Worm (Caenorhabditis elegans) whole organism, late embryonic: ENCODE measurements around the gene F37B12.1.
A peak's percentile ranks its signal among the peaks of the same experiment; 100 is the strongest.

Experiments used
- C08G9.2 ChIP-seq: sonication (generic microtip); optimal IDR thresholded peaks from 2 replicates; lab custom pipeline; 2016; ENCODE audit warnings: mild to moderate bottlenecking, missing genetic modification characterization, moderate library complexity, missing compliant biosample characterization
- F13H6.1 ChIP-seq: sonication (generic microtip); optimal IDR thresholded peaks from 2 replicates; lab custom pipeline; 2016; ENCODE audit warnings: missing genetic modification characterization, missing compliant biosample characterization
- K09A11.1 ChIP-seq: sonication (generic microtip); optimal IDR thresholded peaks from 2 replicates; lab custom pipeline; 2017; ENCODE audit warnings: antibody characterized with exemption, mild to moderate bottlenecking, missing genetic modification characterization, missing compliant biosample characterization; ENCODE audit not compliant: insufficient read depth
- ama-1 ChIP-seq: fragments of 150-350 bp; optimal IDR thresholded peaks from 2 replicates; lab custom pipeline; 2014
- ceh-14 ChIP-seq: sonication (generic microtip); optimal IDR thresholded peaks from 2 replicates; lab custom pipeline; 2016; ENCODE audit warnings: missing genotype, missing genetic modification characterization, missing compliant biosample characterization
- ceh-18 ChIP-seq: sonication (generic microtip); optimal IDR thresholded peaks from 2 replicates; lab custom pipeline; 2016; ENCODE audit warnings: missing genetic modification characterization, missing compliant biosample characterization
- ceh-19 ChIP-seq: fragments of 200-800 bp; sonication (Bioruptor generic); optimal IDR thresholded peaks from 2 replicates; lab custom pipeline; 2018; ENCODE audit warnings: mild to moderate bottlenecking, missing genetic modification characterization, missing compliant biosample characterization
- ceh-2 ChIP-seq: sonication (generic microtip); optimal IDR thresholded peaks from 2 replicates; lab custom pipeline; 2016; ENCODE audit warnings: missing genotype, missing genetic modification characterization, missing compliant biosample characterization
- ceh-22 ChIP-seq: sonication (generic microtip); optimal IDR thresholded peaks from 2 replicates; lab custom pipeline; 2017; ENCODE audit warnings: missing biosample characterization, missing genetic modification characterization
- ceh-30 ChIP-seq: fragments of 150-350 bp; optimal IDR thresholded peaks from 2 replicates; lab custom pipeline; 2014; ENCODE audit warnings: missing biosample characterization, missing genetic modification characterization
- ceh-31 ChIP-seq: sonication (generic microtip); optimal IDR thresholded peaks from 2 replicates; lab custom pipeline; 2016; ENCODE audit warnings: missing genetic modification characterization, missing compliant biosample characterization
- ceh-45 ChIP-seq: fragments of 200-800 bp; sonication (Bioruptor generic); IDR thresholded peaks from 2 replicates; pipeline ENCODE4 v1.3.6; 2022; ENCODE audit warnings: missing genetic modification reagents, missing genetic modification characterization, missing compliant biosample characterization
- ceh-9 ChIP-seq: sonication (generic microtip); optimal IDR thresholded peaks from 2 replicates; lab custom pipeline; 2016; ENCODE audit warnings: mild to moderate bottlenecking, missing genetic modification characterization, inconsistent platforms, missing compliant biosample characterization
- dve-1 ChIP-seq: sonication (generic microtip); optimal IDR thresholded peaks from 2 replicates; lab custom pipeline; 2017; ENCODE audit warnings: antibody characterized with exemption, mild to moderate bottlenecking, missing genetic modification characterization, missing compliant biosample characterization
- elt-2 ChIP-seq: sonication (generic microtip); optimal IDR thresholded peaks from 2 replicates; lab custom pipeline; 2016; ENCODE audit warnings: missing genetic modification reagents, missing genetic modification characterization, missing compliant biosample characterization
- fkh-10 ChIP-seq: fragments of 150-350 bp; optimal IDR thresholded peaks from 2 replicates; lab custom pipeline; 2014; ENCODE audit warnings: missing biosample characterization, missing genetic modification reagents, missing genetic modification characterization
- fkh-6 ChIP-seq: sonication (generic microtip); optimal IDR thresholded peaks from 2 replicates; lab custom pipeline; 2016; ENCODE audit warnings: missing genetic modification characterization, missing compliant biosample characterization
- gmeb-2 ChIP-seq: sonication (generic microtip); optimal IDR thresholded peaks from 2 replicates; lab custom pipeline; 2016; ENCODE audit warnings: missing genetic modification characterization, inconsistent platforms, missing compliant biosample characterization
- lim-6 ChIP-seq: sonication (generic microtip); optimal IDR thresholded peaks from 2 replicates; lab custom pipeline; 2016; ENCODE audit warnings: missing genetic modification characterization, missing compliant biosample characterization
- madf-2 ChIP-seq: sonication (generic microtip); optimal IDR thresholded peaks from 2 replicates; lab custom pipeline; 2017; ENCODE audit warnings: missing genetic modification characterization, missing compliant biosample characterization
- mec-3 ChIP-seq: sonication (generic microtip); optimal IDR thresholded peaks from 2 replicates; lab custom pipeline; 2016; ENCODE audit warnings: borderline replicate concordance, missing genetic modification characterization, missing compliant biosample characterization
- nfya-1 ChIP-seq: sonication (generic microtip); optimal IDR thresholded peaks from 2 replicates; lab custom pipeline; 2017; ENCODE audit warnings: missing genetic modification characterization, mild to moderate bottlenecking, missing compliant biosample characterization, antibody characterized with exemption, moderate library complexity
- npax-4 ChIP-seq: sonication (generic microtip); optimal IDR thresholded peaks from 2 replicates; lab custom pipeline; 2016; ENCODE audit warnings: missing genetic modification characterization, missing compliant biosample characterization
- odd-2 ChIP-seq: sonication (generic microtip); optimal IDR thresholded peaks from 2 replicates; lab custom pipeline; 2017; ENCODE audit warnings: antibody characterized with exemption, mild to moderate bottlenecking, missing genetic modification characterization, missing compliant biosample characterization
- pag-3 ChIP-seq: sonication (generic microtip); optimal IDR thresholded peaks from 2 replicates; lab custom pipeline; 2016; ENCODE audit warnings: missing compliant biosample characterization, missing genetic modification characterization, borderline replicate concordance
- pat-9 ChIP-seq: fragments of 200-800 bp; sonication (Bioruptor generic); optimal IDR thresholded peaks from 2 replicates; lab custom pipeline; 2018; ENCODE audit warnings: mild to moderate bottlenecking, missing genetic modification characterization, moderate library complexity, missing compliant biosample characterization
- pax-1 ChIP-seq: fragments of 150-350 bp; optimal IDR thresholded peaks from 2 replicates; lab custom pipeline; 2014; ENCODE audit warnings: missing biosample characterization, missing genetic modification characterization
- pha-4 ChIP-seq: fragments of 150-350 bp; optimal IDR thresholded peaks from 2 replicates; lab custom pipeline; 2018; ENCODE audit warnings: missing biosample characterization, missing genetic modification reagents, missing genetic modification characterization
- pqm-1 ChIP-seq: sonication (generic microtip); optimal IDR thresholded peaks from 2 replicates; lab custom pipeline; 2016; ENCODE audit warnings: missing genetic modification characterization, missing compliant biosample characterization
- ref-2 ChIP-seq: sonication (generic microtip); optimal IDR thresholded peaks from 2 replicates; lab custom pipeline; 2016; ENCODE audit warnings: missing genetic modification characterization, missing compliant biosample characterization
- rnt-1 ChIP-seq: sonication (generic microtip); optimal IDR thresholded peaks from 2 replicates; lab custom pipeline; 2016; ENCODE audit warnings: missing genetic modification characterization, missing compliant biosample characterization
- syd-9 ChIP-seq: sonication (generic microtip); optimal IDR thresholded peaks from 2 replicates; lab custom pipeline; 2016; ENCODE audit warnings: mild to moderate bottlenecking, missing genetic modification characterization, moderate library complexity, missing compliant biosample characterization
- tbx-2 ChIP-seq: sonication (generic microtip); optimal IDR thresholded peaks from 2 replicates; lab custom pipeline; 2016; ENCODE audit warnings: missing genetic modification characterization, missing compliant biosample characterization
- tbx-7 ChIP-seq: sonication (generic microtip); optimal IDR thresholded peaks from 2 replicates; lab custom pipeline; 2016; ENCODE audit warnings: missing genotype, missing genetic modification characterization, missing compliant biosample characterization
- ttx-3 ChIP-seq: sonication (generic microtip); optimal IDR thresholded peaks from 2 replicates; lab custom pipeline; 2016; ENCODE audit warnings: missing genetic modification reagents, missing genetic modification characterization, missing compliant biosample characterization
- unc-3 ChIP-seq, 2 experiments: fragments of 200-800 bp in 1 of 2; sonication (Bioruptor generic) in 1 of 2; sonication (generic microtip) in 1 of 2; conservative IDR thresholded peaks in 1 of 2; optimal IDR thresholded peaks in 1 of 2; 2 replicates each; pipeline versions ENCODE4 v1.3.6 to Lab custom; 2016 to 2022; ENCODE audit warnings: missing compliant biosample characterization in 2 of 2, missing genetic modification characterization in 2 of 2, missing genetic modification reagents in 1 of 2
- unc-42 ChIP-seq: sonication (generic microtip); optimal IDR thresholded peaks from 2 replicates; lab custom pipeline; 2016; ENCODE audit warnings: missing genotype, missing genetic modification characterization, missing compliant biosample characterization
- unc-55 ChIP-seq: sonication (generic microtip); optimal IDR thresholded peaks from 2 replicates; lab custom pipeline; 2017; ENCODE audit warnings: missing biosample characterization, missing genetic modification reagents, missing genetic modification characterization
- unc-86 ChIP-seq: sonication (generic microtip); optimal IDR thresholded peaks from 2 replicates; lab custom pipeline; 2016; ENCODE audit warnings: missing genetic modification characterization, missing compliant biosample characterization
- zip-5 ChIP-seq: sonication (generic microtip); optimal IDR thresholded peaks from 2 replicates; lab custom pipeline; 2016; ENCODE audit warnings: missing genetic modification characterization, missing compliant biosample characterization
- ztf-16 ChIP-seq: sonication (generic microtip); optimal IDR thresholded peaks from 2 replicates; lab custom pipeline; 2017; ENCODE audit warnings: missing genetic modification characterization, missing compliant biosample characterization

Gene F37B12.1

ce11 chrII:9059010-9059409 lies 29.9 kb upstream of the F37B12.1 start:
- TF ChIP-seq ama-1 (lab: Kevin White, UChicago) (peak; percentile 56), ceh-9 (tag; lab: Kevin White, UChicago) (no peak)

- peak; percentile 71 for TF ChIP-seq nfya-1
- TF ChIP-seq unc-55 (GFP tag; lab: Kevin White, UChicago): peak; percentile 6
- no peak for TF ChIP-seq C08G9.2
- no peak for TF ChIP-seq pqm-1
- TF ChIP-seq K09A11.1: no peak
- TF ChIP-seq unc-42 (tag; lab: Kevin White, UChicago): peak; percentile 3
- TF ChIP-seq pax-1 (tag; lab: Kevin White, UChicago): peak; percentile 15
- TF ChIP-seq ceh-19 (GFP tag; lab: Kevin White, UChicago): no peak
- TF ChIP-seq ceh-31 (tag; lab: Kevin White, UChicago): peak; percentile 38
- no peak for TF ChIP-seq unc-3 (GFP tag; conservative IDR thresholded peaks at IDR 0.05; lab: Robert Waterston, UW)
- no peak for TF ChIP-seq unc-3 (tag; optimal IDR thresholded peaks at IDR 0.05; lab: Kevin White, UChicago)
- TF ChIP-seq elt-2 (tag; lab: Kevin White, UChicago): peak; percentile 26
- TF ChIP-seq dve-1 (tag; lab: Kevin White, UChicago): peak; percentile 30
- TF ChIP-seq, all 69 proteins: peak for 7
Observed at ce11 chrII:9057035-9057668, 28.1 kb upstream of the F37B12.1 start, which contains the start of gene rpl-32. TSS of gene rpl-32 (minus strand) at chrII:9057085.

- TF ChIP-seq mec-3 (tag; lab: Kevin White, UChicago): no peak
- no peak for TF ChIP-seq gmeb-2 (tag; lab: Kevin White, UChicago)
- TF ChIP-seq pag-3: no peak
- no peak for TF ChIP-seq pqm-1
- TF ChIP-seq ceh-19 (GFP tag; lab: Kevin White, UChicago): no peak
- TF ChIP-seq ceh-45 (GFP tag; lab: Robert Waterston, UW): no peak
- no peak for TF ChIP-seq unc-86 (tag; lab: Kevin White, UChicago)
- no peak for TF ChIP-seq syd-9 (tag; lab: Kevin White, UChicago)
- TF ChIP-seq fkh-6: no peak
- TF ChIP-seq zip-5: no peak
- no peak for TF ChIP-seq ceh-22 (tag; lab: Kevin White, UChicago)
- TF ChIP-seq tbx-7 (tag; lab: Kevin White, UChicago): no peak
- TF ChIP-seq lim-6 (tag; lab: Kevin White, UChicago): no peak
- no peak for TF ChIP-seq unc-42 (tag; lab: Kevin White, UChicago)
- no peak for TF ChIP-seq ttx-3 (tag; lab: Kevin White, UChicago)
- TF ChIP-seq fkh-10 (GFP tag; lab: Kevin White, UChicago): no peak
Observed at ce11 chrII:9056215-9056819, 27.2 kb upstream of the F37B12.1 start.

- TF ChIP-seq pax-1 (tag; lab: Kevin White, UChicago): peak; percentile 53
- TF ChIP-seq ceh-19 (GFP tag; lab: Kevin White, UChicago): peak; percentile 9
- peak; percentile 42 for TF ChIP-seq unc-86 (tag; lab: Kevin White, UChicago)
- peak; percentile 54 for TF ChIP-seq ceh-14 (tag; lab: Kevin White, UChicago)
- peak; percentile 87 for TF ChIP-seq unc-55 (GFP tag; lab: Kevin White, UChicago)
- peak; percentile 52 for TF ChIP-seq madf-2 (tag; lab: Kevin White, UChicago)
- peak; percentile 89 for TF ChIP-seq ceh-30
- TF ChIP-seq pat-9: peak; percentile 48
- TF ChIP-seq unc-3 (GFP tag; conservative IDR thresholded peaks at IDR 0.05; lab: Robert Waterston, UW): no peak
- TF ChIP-seq unc-3 (tag; optimal IDR thresholded peaks at IDR 0.05; lab: Kevin White, UChicago): peak; percentile 9
- peak; percentile 22 for TF ChIP-seq dve-1 (tag; lab: Kevin White, UChicago)
- TF ChIP-seq ceh-22 (tag; lab: Kevin White, UChicago): no peak
- peak; percentile 0 for TF ChIP-seq ceh-2 (tag; lab: Kevin White, UChicago)
- no peak for TF ChIP-seq odd-2 (tag; lab: Kevin White, UChicago)
- peak; percentile 64 for TF ChIP-seq rnt-1 (tag; lab: Kevin White, UChicago)
- TF ChIP-seq ref-2 (tag; lab: Kevin White, UChicago): peak; percentile 68
- TF ChIP-seq ceh-31 (tag; lab: Kevin White, UChicago): peak; percentile 60
- TF ChIP-seq unc-42 (tag; lab: Kevin White, UChicago): peak; percentile 93
- TF ChIP-seq tbx-2 (tag; lab: Kevin White, UChicago): peak; percentile 8
- TF ChIP-seq C08G9.2: peak; percentile 34
- peak; percentile 49; the same call in 1 of the 2 replicates for TF ChIP-seq ceh-45 (GFP tag; lab: Robert Waterston, UW)
- no peak for TF ChIP-seq K09A11.1
- peak; percentile 70 for TF ChIP-seq nfya-1
- TF ChIP-seq ztf-16 (tag; lab: Kevin White, UChicago): peak; percentile 59
- no peak for TF ChIP-seq syd-9 (tag; lab: Kevin White, UChicago)
- peak; percentile 55 for TF ChIP-seq ceh-18 (tag; lab: Kevin White, UChicago)
- TF ChIP-seq F13H6.1 (tag; lab: Kevin White, UChicago): peak; percentile 2
- no peak for TF ChIP-seq npax-4 (tag; lab: Kevin White, UChicago)
- no peak for TF ChIP-seq pha-4 (tag; lab: Kevin White, UChicago)
Observed at ce11 chrII:9054604-9055003, 25.5 kb upstream of the F37B12.1 start, which contains the start of gene chmp-7. TSS of gene chmp-7 (plus strand) at chrII:9054972.
